Fruit fly (Drosophila melanogaster): ENCODE measurements around the gene CG42747.
A peak's percentile ranks its signal among the peaks of the same experiment; 100 is the strongest.

CG42747 gene

DNA sequence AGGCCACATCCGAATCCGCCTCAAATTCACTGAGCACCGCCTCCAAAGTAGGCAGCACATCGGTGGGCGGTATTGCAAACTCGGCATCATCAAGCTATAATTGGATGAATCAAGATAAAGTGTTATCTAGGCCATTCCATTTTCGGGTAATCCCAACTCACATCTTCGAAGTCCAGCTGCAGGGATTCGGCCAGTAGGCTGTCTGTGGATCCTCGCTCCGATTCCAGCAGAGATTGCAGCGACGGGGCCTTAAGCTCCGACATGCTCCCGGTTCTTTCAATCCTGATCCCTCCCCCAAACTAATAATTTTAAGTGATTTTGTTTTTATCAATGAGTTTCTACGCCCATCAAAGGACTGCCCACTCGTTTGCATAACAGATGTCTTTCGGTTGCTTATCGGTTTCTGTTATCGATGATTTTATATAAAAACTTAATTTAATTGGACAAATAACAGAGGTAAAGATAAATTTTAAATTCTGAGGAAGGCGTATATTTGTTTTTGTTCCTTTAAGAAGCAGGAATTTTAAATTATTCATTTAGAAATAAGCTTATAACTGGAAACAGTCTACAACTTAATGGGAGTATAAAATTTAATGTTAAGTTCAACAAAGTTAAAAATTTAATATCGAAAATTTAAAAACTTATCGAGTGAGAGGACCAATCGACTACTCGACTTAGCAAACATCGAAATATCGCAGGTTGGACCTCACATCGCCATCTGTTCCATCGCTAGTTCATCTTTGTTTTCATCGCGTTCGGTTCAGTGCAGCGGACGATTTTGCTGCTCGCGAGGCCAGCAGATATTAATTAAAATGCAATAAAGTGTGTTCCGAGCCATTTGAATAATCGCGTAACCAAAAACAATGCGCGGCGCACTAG is 94.8 kb downstream of the CG42747 start, which contains the start of the genes Vps8 and sfl (continued):
- TF ChIP-seq CG6272 (GFP tag; IDR thresholded peaks at IDR 0.05) (0 out of 2 replicates have a peak, but pooled peaks have one; percentile 15), twi (tag; optimal IDR thresholded peaks at IDR 0.05) (peak; percentile 3), Dref (GFP tag; IDR thresholded peaks at IDR 0.05) (peak; percentile 86), p53 (GFP tag; optimal IDR thresholded peaks at IDR 0.05) (no peak), crp (GFP tag; optimal IDR thresholded peaks at IDR 0.05) (peak in 1 of 2 experiments; percentile 71), CrebB (tag; optimal IDR thresholded peaks at IDR 0.05) (no peak), CG7556 (GFP tag; optimal IDR thresholded peaks at IDR 0.05) (peak; percentile 25), Myb (GFP tag; optimal IDR thresholded peaks at IDR 0.05) (peak; percentile 4), CG18599 (GFP tag; optimal IDR thresholded peaks at IDR 0.05) (peak; percentile 35), sens-2 (GFP tag; IDR thresholded peaks at IDR 0.05) (no peak), Ssrp (tag; optimal IDR thresholded peaks at IDR 0.05) (no peak), Hsf (GFP tag; optimal IDR thresholded peaks at IDR 0.05) (peak; percentile 26), CG10959 (GFP tag; IDR thresholded peaks at IDR 0.05) (no peak), CG11093 (GFP tag; IDR thresholded peaks at IDR 0.05) (no peak), CG15696 (tag; optimal IDR thresholded peaks at IDR 0.05) (peak; percentile 16), klu (GFP tag; IDR thresholded peaks at IDR 0.05) (0 out of 2 replicates have a peak, but pooled peaks have one; percentile 39), ham (GFP tag; IDR thresholded peaks at IDR 0.05) (no peak), CG13624 (GFP tag; optimal IDR thresholded peaks at IDR 0.05) (peak; percentile 47), phol (tag; optimal IDR thresholded peaks at IDR 0.05) (peak; percentile 56), lilli (GFP tag; optimal IDR thresholded peaks at IDR 0.05) (peak; percentile 66), CG9797 (GFP tag; optimal IDR thresholded peaks at IDR 0.05) (peak; percentile 10), Gug (GFP tag; IDR thresholded peaks at IDR 0.05) (peak; percentile 28; the same call in 1 of the 4 replicates), Sin3A (optimal IDR thresholded peaks at IDR 0.05) (peak; percentile 69), CG17361 (GFP tag; IDR thresholded peaks at IDR 0.05) (peak; percentile 58; the same call in 2 of the 3 replicates), CG4730 (GFP tag; IDR thresholded peaks at IDR 0.05) (no peak), corto (GFP tag; optimal IDR thresholded peaks at IDR 0.05) (no peak), HLH3B (GFP tag; IDR thresholded peaks at IDR 0.05) (peak; percentile 6; the same call in 1 of the 2 replicates), tx (GFP tag; optimal IDR thresholded peaks at IDR 0.05) (no peak), CG2678 (tag; optimal IDR thresholded peaks at IDR 0.05) (peak; percentile 38), chn (GFP tag; optimal IDR thresholded peaks at IDR 0.05) (peak; percentile 8), CG10979 (tag; optimal IDR thresholded peaks at IDR 0.05) (peak; percentile 26), peb (GFP tag; IDR thresholded peaks at IDR 0.05) (no peak), Doc3 (GFP tag; IDR thresholded peaks at IDR 0.05; ENCODE audit: partially characterized antibody) (peak; percentile 79), hb (GFP tag; IDR thresholded peaks at IDR 0.05; ENCODE audit: partially characterized antibody) (peak; percentile 88), CG7745 (tag; optimal IDR thresholded peaks at IDR 0.05) (no peak), Max (GFP tag; optimal IDR thresholded peaks at IDR 0.05) (peak; percentile 3), MTF-1 (GFP tag; optimal IDR thresholded peaks at IDR 0.05; ENCODE audit: borderline replicate concordance) (peak; percentile 16), CG6765 (GFP tag; optimal IDR thresholded peaks at IDR 0.05) (peak; percentile 31), Deaf1 (tag; optimal IDR thresholded peaks at IDR 0.05) (peak; percentile 11), inv (GFP tag; IDR thresholded peaks at IDR 0.05; ENCODE audit: partially characterized antibody) (peak; percentile 82; the same call in 1 of the 2 replicates), jing (GFP tag; optimal IDR thresholded peaks at IDR 0.05) (no peak), CG7839 (tag; optimal IDR thresholded peaks at IDR 0.05) (peak; percentile 7), Sox100B (GFP tag; optimal IDR thresholded peaks at IDR 0.05) (peak; percentile 26), amos (GFP tag; IDR thresholded peaks at IDR 0.05; ENCODE audit: partially characterized antibody) (peak; percentile 90), C15 (GFP tag; IDR thresholded peaks at IDR 0.05) (no peak), E2f2 (GFP tag; IDR thresholded peaks at IDR 0.05) (peak; percentile 41; the same call in 1 of the 2 replicates), slou (GFP tag; optimal IDR thresholded peaks at IDR 0.05) (no peak), CG3281 (GFP tag; optimal IDR thresholded peaks at IDR 0.05) (peak; percentile 21)
